Fruit fly (Drosophila melanogaster) whole organism, embryonic: Measurements from ENCODE around the gene bt.
A peak's percentile ranks its signal among the peaks of the same experiment; 100 is the strongest.

Source experiments
- Antp ChIP-seq: fragments of 200-800 bp; sonication (Bioruptor generic); optimal IDR thresholded peaks from 3 replicates; lab custom pipeline; 2016; ENCODE audit warnings: missing biosample characterization, missing genetic modification characterization
- Bdp1 ChIP-seq: fragments of 200-800 bp; sonication (Bioruptor generic); optimal IDR thresholded peaks from 3 replicates; lab custom pipeline; 2016; ENCODE audit warnings: missing biosample characterization, missing genetic modification characterization
- BtbVII ChIP-seq: fragments of 200-800 bp; sonication (Bioruptor generic); optimal IDR thresholded peaks from 3 replicates; lab custom pipeline; 2017; ENCODE audit warnings: missing biosample characterization, mild to moderate bottlenecking, missing genetic modification characterization
- CG13624 ChIP-seq: fragments of 200-800 bp; sonication (Bioruptor generic); optimal IDR thresholded peaks from 2 replicates; lab custom pipeline; 2016; ENCODE audit warnings: missing biosample characterization, missing genetic modification characterization
- CG13894 ChIP-seq: fragments of 200-800 bp; sonication (Bioruptor generic); optimal IDR thresholded peaks from 3 replicates; lab custom pipeline; 2018; ENCODE audit warnings: missing biosample characterization, mild to moderate bottlenecking, missing genetic modification characterization, moderate library complexity
- CG14710 ChIP-seq: fragments of 200-800 bp; sonication (Bioruptor generic); optimal IDR thresholded peaks from 3 replicates; lab custom pipeline; 2019; ENCODE audit warnings: missing biosample characterization, mild to moderate bottlenecking, missing genetic modification characterization, moderate library complexity
- CG14965 ChIP-seq: fragments of 200-800 bp; sonication (Bioruptor generic); optimal IDR thresholded peaks from 2 replicates; lab custom pipeline; 2016; ENCODE audit warnings: missing biosample characterization, missing genetic modification characterization, borderline replicate concordance
- CG15073 ChIP-seq: fragments of 200-800 bp; sonication (Bioruptor generic); optimal IDR thresholded peaks from 2 replicates; lab custom pipeline; 2016; ENCODE audit warnings: missing biosample characterization, missing genetic modification characterization
- CG1602 ChIP-seq: fragments of 200-800 bp; sonication (Bioruptor generic); optimal IDR thresholded peaks from 3 replicates; lab custom pipeline; 2016; ENCODE audit warnings: missing biosample characterization, missing genetic modification characterization
- CG16815 ChIP-seq: fragments of 200-800 bp; sonication (Bioruptor generic); optimal IDR thresholded peaks from 3 replicates; lab custom pipeline; 2017; ENCODE audit warnings: missing biosample characterization, mild to moderate bottlenecking, missing genetic modification characterization
- CG16863 ChIP-seq: fragments of 200-800 bp; sonication (Bioruptor generic); optimal IDR thresholded peaks from 3 replicates; lab custom pipeline; 2016; ENCODE audit warnings: missing biosample characterization, missing genetic modification characterization
- CG17186 ChIP-seq: fragments of 200-800 bp; sonication (Bioruptor generic); optimal IDR thresholded peaks from 3 replicates; lab custom pipeline; 2017; ENCODE audit warnings: missing biosample characterization, missing genetic modification reagents, missing genetic modification characterization
- CG17568 ChIP-seq: fragments of 200-800 bp; sonication (Bioruptor generic); optimal IDR thresholded peaks from 2 replicates; lab custom pipeline; 2018; ENCODE audit warnings: missing biosample characterization, mild to moderate bottlenecking, missing genetic modification characterization, moderate library complexity
- CG17802 ChIP-seq: fragments of 200-800 bp; sonication (Bioruptor generic); optimal IDR thresholded peaks from 2 replicates; lab custom pipeline; 2018; ENCODE audit warnings: missing biosample characterization, mild to moderate bottlenecking, missing genetic modification characterization, moderate library complexity
- CG2129 ChIP-seq: fragments of 200-800 bp; sonication (Bioruptor generic); IDR thresholded peaks from 2 replicates; pipeline ENCODE4 v1.3.6; 2022; ENCODE audit warnings: missing biosample characterization, missing genetic modification characterization; ENCODE audit not compliant: partially characterized antibody
- CG2199 ChIP-seq: fragments of 200-800 bp; sonication (Bioruptor generic); IDR thresholded peaks from 3 replicates; pipeline ENCODE4 v1.3.6; 2022; ENCODE audit warnings: missing biosample characterization, missing genetic modification characterization
- CG32772 ChIP-seq: fragments of 200-800 bp; sonication (Bioruptor generic); IDR thresholded peaks from 2 replicates; pipeline ENCODE4 v1.3.6; 2022; ENCODE audit warnings: missing biosample characterization, missing genetic modification characterization
- CG7786 ChIP-seq: fragments of 200-800 bp; sonication (Bioruptor generic); optimal IDR thresholded peaks from 2 replicates; lab custom pipeline; 2016; ENCODE audit warnings: missing biosample characterization, missing genetic modification characterization
- CG7987 ChIP-seq: fragments of 200-800 bp; sonication (Bioruptor generic); optimal IDR thresholded peaks from 2 replicates; lab custom pipeline; 2018; ENCODE audit warnings: missing biosample characterization, mild to moderate bottlenecking, missing genetic modification characterization, moderate library complexity
- CG9932 ChIP-seq: fragments of 200-800 bp; sonication (Bioruptor generic); IDR thresholded peaks from 2 replicates; pipeline ENCODE4 v1.3.6; 2022; ENCODE audit warnings: missing biosample characterization, missing genetic modification characterization
- CTCF ChIP-seq: fragments of 200-800 bp; sonication (Bioruptor generic); optimal IDR thresholded peaks from 2 replicates; lab custom pipeline; 2017; ENCODE audit warnings: missing biosample characterization, mild to moderate bottlenecking, missing genetic modification characterization, moderate library complexity
- D ChIP-seq, 2 experiments: fragments of 200-800 bp in 1 of 2; fragments of >200 bp in 1 of 2; sonication (Bioruptor generic) in 1 of 2; optimal IDR thresholded peaks; 2 replicates in 1 of 2; 3 replicates in 1 of 2; lab custom pipeline; 2017; ENCODE audit warnings: mild to moderate bottlenecking in 1 of 2, missing biosample characterization in 1 of 2, missing genetic modification characterization in 1 of 2, missing genetic modification reagents in 1 of 2
- Doc2 ChIP-seq: fragments of 200-800 bp; sonication (Bioruptor generic); IDR thresholded peaks from 2 replicates; pipeline ENCODE4 v1.3.6; 2022; ENCODE audit warnings: missing biosample characterization, missing genetic modification characterization
- Hr39 ChIP-seq: fragments of >200 bp; optimal IDR thresholded peaks from 2 replicates; lab custom pipeline; 2017
- MBD-R2 ChIP-seq: fragments of 200-800 bp; sonication (Bioruptor generic); IDR thresholded peaks from 2 replicates; pipeline ENCODE4 v1.3.6; 2022; ENCODE audit warnings: missing biosample characterization, missing genetic modification characterization
- MESR4 ChIP-seq: fragments of 200-800 bp; sonication (Bioruptor generic); optimal IDR thresholded peaks from 2 replicates; lab custom pipeline; 2018; ENCODE audit warnings: missing biosample characterization, mild to moderate bottlenecking, missing genetic modification characterization, moderate library complexity
- NfI ChIP-seq: fragments of 200-800 bp; sonication (Bioruptor generic); optimal IDR thresholded peaks from 3 replicates; lab custom pipeline; 2018; ENCODE audit warnings: missing biosample characterization, mild to moderate bottlenecking, missing genetic modification characterization, moderate library complexity
- Optix ChIP-seq: fragments of 200-800 bp; sonication (Bioruptor generic); IDR thresholded peaks from 3 replicates; pipeline ENCODE4 v1.3.6; 2022; ENCODE audit warnings: missing biosample characterization, missing genetic modification characterization
- Sox100B ChIP-seq: fragments of 200-800 bp; sonication (Bioruptor generic); optimal IDR thresholded peaks from 3 replicates; lab custom pipeline; 2018; ENCODE audit warnings: missing biosample characterization, mild to moderate bottlenecking, missing genetic modification characterization
- Sry-β ChIP-seq: fragments of 200-800 bp; sonication (Bioruptor generic); optimal IDR thresholded peaks from 2 replicates; lab custom pipeline; 2018; ENCODE audit warnings: missing biosample characterization, mild to moderate bottlenecking, missing genetic modification characterization, moderate library complexity
- dan ChIP-seq: fragments of 200-800 bp; sonication (Bioruptor generic); IDR thresholded peaks from 2 replicates; pipeline ENCODE4 v1.3.6; 2022; ENCODE audit warnings: missing biosample characterization, missing genetic modification characterization
- disco-r ChIP-seq: fragments of 200-800 bp; sonication (Bioruptor generic); optimal IDR thresholded peaks from 2 replicates; lab custom pipeline; 2016; ENCODE audit warnings: missing biosample characterization, missing genetic modification characterization
- dpn ChIP-seq, 2 experiments: fragments of 200-800 bp; sonication (Bioruptor generic); optimal IDR thresholded peaks; 3 replicates each; lab custom pipeline; 2016; ENCODE audit warnings: missing biosample characterization in 2 of 2, missing genetic modification characterization in 2 of 2
- dysf ChIP-seq: fragments of 200-800 bp; sonication (Bioruptor generic); IDR thresholded peaks from 3 replicates; pipeline ENCODE4 v1.3.6; 2022; ENCODE audit warnings: missing biosample characterization, missing genetic modification characterization
- eve ChIP-seq, 2 experiments: fragments of >200 bp; optimal IDR thresholded peaks; 2 replicates each; lab custom pipeline; 2017; ENCODE audit warnings: missing biosample characterization in 2 of 2, missing genetic modification characterization in 2 of 2
- exex ChIP-seq: fragments of 200-800 bp; sonication (Bioruptor generic); optimal IDR thresholded peaks from 4 replicates; lab custom pipeline; 2018; ENCODE audit warnings: missing biosample characterization, mild to moderate bottlenecking, missing genetic modification characterization, moderate library complexity
- her ChIP-seq: fragments of 200-800 bp; sonication (Bioruptor generic); optimal IDR thresholded peaks from 2 replicates; lab custom pipeline; 2016; ENCODE audit warnings: missing biosample characterization, missing genetic modification characterization
- insv ChIP-seq, 2 experiments: fragments of 200-800 bp; sonication (Bioruptor generic); optimal IDR thresholded peaks; 3 replicates each; lab custom pipeline; 2016 to 2018; ENCODE audit warnings: missing biosample characterization in 2 of 2, missing genetic modification characterization in 2 of 2
- jing ChIP-seq: fragments of 200-800 bp; sonication (Bioruptor generic); optimal IDR thresholded peaks from 2 replicates; lab custom pipeline; 2018; ENCODE audit warnings: missing biosample characterization, mild to moderate bottlenecking, missing genetic modification characterization
- klu ChIP-seq: fragments of 200-800 bp; sonication (Bioruptor generic); IDR thresholded peaks from 2 replicates; pipeline ENCODE4 v1.3.6; 2022; ENCODE audit warnings: missing biosample characterization, missing genetic modification characterization
- pfk ChIP-seq: fragments of 200-800 bp; sonication (Bioruptor generic); optimal IDR thresholded peaks from 2 replicates; lab custom pipeline; 2018; ENCODE audit warnings: missing biosample characterization, mild to moderate bottlenecking, missing genetic modification characterization, moderate library complexity
- pho ChIP-seq: fragments of 200-800 bp; sonication (Bioruptor generic); optimal IDR thresholded peaks from 2 replicates; lab custom pipeline; 2016; ENCODE audit warnings: missing biosample characterization, missing genetic modification characterization
- phol ChIP-seq: fragments of 200-800 bp; sonication (Bioruptor generic); optimal IDR thresholded peaks from 3 replicates; lab custom pipeline; 2018; ENCODE audit warnings: missing biosample characterization, mild to moderate bottlenecking, missing genetic modification characterization, moderate library complexity
- pros ChIP-seq: fragments of 200-800 bp; sonication (Bioruptor generic); optimal IDR thresholded peaks from 3 replicates; lab custom pipeline; 2019; ENCODE audit warnings: missing biosample characterization, mild to moderate bottlenecking, missing genetic modification characterization, moderate library complexity
- sima ChIP-seq: fragments of 200-800 bp; sonication (Bioruptor generic); optimal IDR thresholded peaks from 2 replicates; lab custom pipeline; 2016; ENCODE audit warnings: missing biosample characterization, missing genetic modification characterization
- tll ChIP-seq, 2 experiments: fragments of 200-800 bp in 1 of 2; fragments of >200 bp in 1 of 2; sonication (Bioruptor generic) in 1 of 2; optimal IDR thresholded peaks; 2 replicates each; lab custom pipeline; 2017 to 2019; ENCODE audit warnings: missing biosample characterization in 2 of 2, missing genetic modification characterization in 2 of 2, mild to moderate bottlenecking in 1 of 2, moderate library complexity in 1 of 2
- trh ChIP-seq: fragments of 200-800 bp; sonication (Bioruptor generic); optimal IDR thresholded peaks from 2 replicates; lab custom pipeline; 2016; ENCODE audit warnings: missing biosample characterization, missing genetic modification characterization
- vfl ChIP-seq: fragments of 200-800 bp; sonication (Bioruptor generic); optimal IDR thresholded peaks from 2 replicates; lab custom pipeline; 2016; ENCODE audit warnings: missing biosample characterization, missing genetic modification characterization
- vnd ChIP-seq: fragments of 200-800 bp; sonication (Bioruptor generic); IDR thresholded peaks from 3 replicates; pipeline ENCODE4 v1.3.6; 2022; ENCODE audit warnings: missing biosample characterization, missing genetic modification characterization; ENCODE audit not compliant: partially characterized antibody
- zen2 ChIP-seq: fragments of 200-800 bp; sonication (Bioruptor generic); IDR thresholded peaks from 3 replicates; pipeline ENCODE4 v1.3.6; 2022; ENCODE audit warnings: missing biosample characterization, missing genetic modification characterization; ENCODE audit not compliant: partially characterized antibody

The bt gene

dm6 chr4:706847-707246 lies 17.4 kb upstream of the bt start (continued):
- TF ChIP-seq Bdp1 (GFP tag; lab: Kevin White, UChicago) (no peak), CG2129 (GFP tag; lab: Robert Waterston, UW) (no peak), CG17186 (GFP tag; lab: Kevin White, UChicago) (no peak), CG32772 (GFP tag; lab: Robert Waterston, UW) (no peak), CG17802 (tag; lab: Kevin White, UChicago) (no peak), her (GFP tag; lab: Kevin White, UChicago) (no peak), MESR4 (GFP tag; lab: Kevin White, UChicago) (no peak)

- TF ChIP-seq eve (GFP tag; optimal IDR thresholded peaks at IDR 0.05; lab: Kevin White, UChicago) (peak in 1 of 2 experiments; percentile 11), CG7987 (GFP tag; lab: Kevin White, UChicago) (no peak), MBD-R2 (GFP tag; lab: Robert Waterston, UW) (no peak), Sox100B (GFP tag; lab: Kevin White, UChicago) (no peak), CTCF (GFP tag; lab: Kevin White, UChicago) (no peak), trh (GFP tag; lab: Kevin White, UChicago) (no peak), exex (no peak), BtbVII (GFP tag; lab: Kevin White, UChicago) (no peak), CG14710 (no peak), D (optimal IDR thresholded peaks at IDR 0.05; lab: Kevin White, UChicago) (peak; percentile 95), D (GFP tag; optimal IDR thresholded peaks at IDR 0.05; lab: Kevin White, UChicago) (no peak), CG15073 (no peak), vfl (no peak), dpn (GFP tag; optimal IDR thresholded peaks at IDR 0.05; lab: Kevin White, UChicago) (no peak), CG7786 (GFP tag; lab: Kevin White, UChicago) (no peak), disco-r (GFP tag; lab: Kevin White, UChicago) (no peak), Doc2 (GFP tag; lab: Robert Waterston, UW) (no peak), dysf (GFP tag; lab: Robert Waterston, UW) (no peak), phol (no peak), NfI (GFP tag; lab: Kevin White, UChicago) (no peak), klu (GFP tag; lab: Robert Waterston, UW) (no peak), Sry-β (no peak), CG16863 (no peak), pho (GFP tag; lab: Kevin White, UChicago) (no peak), tll (GFP tag; optimal IDR thresholded peaks at IDR 0.05; lab: Kevin White, UChicago) (peak in 1 of 2 experiments; percentile 72), pfk (no peak), Antp (GFP tag; lab: Kevin White, UChicago) (no peak), CG13624 (GFP tag; lab: Kevin White, UChicago) (no peak), CG13894 (tag; lab: Kevin White, UChicago) (no peak), pros (GFP tag; lab: Kevin White, UChicago) (peak; percentile 57), CG1602 (GFP tag; lab: Kevin White, UChicago) (no peak), Optix (no peak), insv (GFP tag; optimal IDR thresholded peaks at IDR 0.05; lab: Kevin White, UChicago) (no peak), CG14965 (GFP tag; lab: Kevin White, UChicago) (no peak), CG16815 (GFP tag; lab: Kevin White, UChicago) (no peak), Hr39 (no peak), jing (no peak), CG9932 (GFP tag; lab: Robert Waterston, UW) (no peak), sima (no peak), dan (no peak), CG17568 (GFP tag; lab: Kevin White, UChicago) (no peak), zen2 (GFP tag; lab: Robert Waterston, UW) (no peak), CG2199 (GFP tag; lab: Robert Waterston, UW) (0 out of 3 replicates have a peak, but pooled peaks have one; percentile 33), vnd (GFP tag; lab: Robert Waterston, UW) (no peak)
These were observed 15.5 kb upstream of the bt start for dm6 chr4:708665-709064.
